Worm (Caenorhabditis elegans) whole organism, midembryonic: ENCODE measurements around the gene Y9C12A.1.

Experiments
- flt-1 ChIP-seq: fragments of 200-800 bp; sonication (Bioruptor generic); IDR thresholded peaks from 2 replicates; pipeline ENCODE4 v1.3.6; 2022; ENCODE audit warnings: missing genetic modification characterization, missing compliant biosample characterization
- klf-2 ChIP-seq: fragments of 200-800 bp; sonication (Bioruptor generic); conservative IDR thresholded peaks from 2 replicates; pipeline ENCODE4 v1.3.6; 2022; ENCODE audit warnings: missing genetic modification reagents, missing genetic modification characterization, missing compliant biosample characterization
- med-1 ChIP-seq: sonication (generic microtip); optimal IDR thresholded peaks from 2 replicates; lab custom pipeline; 2017; ENCODE audit warnings: missing genetic modification characterization, mild to moderate bottlenecking, missing compliant biosample characterization, antibody characterized with exemption, missing genetic modification reagents; ENCODE audit not compliant: insufficient read depth
- tab-1 ChIP-seq: fragments of 200-800 bp; sonication (Bioruptor generic); IDR thresholded peaks from 2 replicates; pipeline ENCODE4 v1.3.6; 2022; ENCODE audit warnings: missing genetic modification characterization, missing compliant biosample characterization

ce11 chrX:671807-672206 lies 10.8 kb downstream of the Y9C12A.1 start, which contains the start of gene lgc-32:
- TF ChIP-seq med-1 (no peak), klf-2 (GFP tag; lab: Robert Waterston, UW) (no peak), flt-1 (GFP tag; lab: Robert Waterston, UW) (no peak), tab-1 (GFP tag; lab: Robert Waterston, UW) (no peak)
